Worm (Caenorhabditis elegans) whole organism, L4 larva: Measurements from ENCODE around the gene clec-179.

ENCODE experiments used
- D1046.2 ChIP-seq: fragments of 200-800 bp; sonication (Bioruptor generic); IDR thresholded peaks from 2 replicates; pipeline ENCODE4 v1.3.6; 2022; ENCODE audit warnings: missing genetic modification characterization, missing compliant biosample characterization
- F10B5.3 ChIP-seq: sonication (generic microtip); optimal IDR thresholded peaks from 2 replicates; lab custom pipeline; 2016; ENCODE audit warnings: mild to moderate bottlenecking, missing genetic modification characterization, missing compliant biosample characterization
- F37D6.2 ChIP-seq: sonication (generic microtip); optimal IDR thresholded peaks from 2 replicates; lab custom pipeline; 2016; ENCODE audit warnings: mild to moderate bottlenecking, missing genetic modification characterization, missing compliant biosample characterization
- ZK546.5 ChIP-seq, 2 experiments: sonication (generic microtip); optimal IDR thresholded peaks; 2 replicates each; lab custom pipeline; 2017; ENCODE audit warnings: missing biosample characterization in 2 of 2, missing genetic modification characterization in 2 of 2
- aha-1 ChIP-seq: fragments of 150-350 bp; peaks from one replicate; lab custom pipeline; 2014; ENCODE audit warnings: missing biosample characterization, missing genetic modification characterization
- arid-1 ChIP-seq: fragments of 200-800 bp; sonication (Bioruptor generic); conservative IDR thresholded peaks from 2 replicates; pipeline ENCODE4 v1.3.6; 2022; ENCODE audit warnings: missing genetic modification reagents, missing genetic modification characterization, missing compliant biosample characterization
- attf-4 ChIP-seq: sonication (generic microtip); optimal IDR thresholded peaks from 3 replicates; lab custom pipeline; 2017; ENCODE audit warnings: missing biosample characterization, missing genetic modification characterization
- ceh-62 ChIP-seq: sonication (generic microtip); optimal IDR thresholded peaks from 2 replicates; lab custom pipeline; 2017; ENCODE audit warnings: missing biosample characterization, missing genetic modification characterization
- daf-16 ChIP-seq, 3 experiments: sonication (generic microtip); optimal IDR thresholded peaks; 2 replicates each; lab custom pipeline; 2016 to 2017; ENCODE audit warnings: missing genetic modification characterization in 3 of 3, missing genetic modification reagents in 3 of 3, mild to moderate bottlenecking in 2 of 3, missing compliant biosample characterization in 2 of 3, missing biosample characterization in 1 of 3, moderate library complexity in 1 of 3
- dmd-9 ChIP-seq: fragments of 200-800 bp; sonication (Bioruptor generic); IDR thresholded peaks from 2 replicates; pipeline ENCODE4 v1.3.6; 2022; ENCODE audit warnings: missing genetic modification reagents, missing genetic modification characterization, missing compliant biosample characterization
- fkh-10 ChIP-seq: fragments of 150-350 bp; optimal IDR thresholded peaks from 2 replicates; lab custom pipeline; 2014; ENCODE audit warnings: missing biosample characterization, missing genetic modification reagents, missing genetic modification characterization
- hlh-11 ChIP-seq: fragments of 200-800 bp; sonication (Bioruptor generic); optimal IDR thresholded peaks from 2 replicates; lab custom pipeline; 2018; ENCODE audit warnings: mild to moderate bottlenecking, missing genetic modification characterization, missing compliant biosample characterization
- hlh-30 ChIP-seq: sonication (generic microtip); optimal IDR thresholded peaks from 2 replicates; lab custom pipeline; 2017; ENCODE audit warnings: antibody characterized with exemption, mild to moderate bottlenecking, missing genetic modification characterization, missing compliant biosample characterization; ENCODE audit not compliant: insufficient read depth
- jun-1 ChIP-seq: fragments of 150-350 bp; optimal IDR thresholded peaks from 2 replicates; lab custom pipeline; 2014; ENCODE audit warnings: missing biosample characterization, missing genetic modification reagents, missing genetic modification characterization
- lin-15B ChIP-seq: fragments of 150-350 bp; sonication (generic microtip); optimal IDR thresholded peaks from 3 replicates; lab custom pipeline; 2014; ENCODE audit warnings: missing biosample characterization, missing genetic modification characterization
- lin-38 ChIP-seq: fragments of 200-800 bp; sonication (Bioruptor generic); IDR thresholded peaks from 2 replicates; pipeline ENCODE4 v1.3.6; 2022; ENCODE audit warnings: missing genetic modification reagents, missing genetic modification characterization, missing compliant biosample characterization
- lir-3 ChIP-seq: sonication (generic microtip); optimal IDR thresholded peaks from 2 replicates; lab custom pipeline; 2016; ENCODE audit warnings: mild to moderate bottlenecking, missing genetic modification characterization, missing compliant biosample characterization
- mdl-1 ChIP-seq, 2 experiments: fragments of 150-350 bp in 1 of 2; sonication (generic microtip) in 1 of 2; optimal IDR thresholded peaks; 2 replicates each; lab custom pipeline; 2014 to 2017; ENCODE audit warnings: missing biosample characterization in 2 of 2, missing genetic modification characterization in 2 of 2
- mes-2 ChIP-seq: sonication (generic microtip); optimal IDR thresholded peaks from 2 replicates; lab custom pipeline; 2016; ENCODE audit warnings: missing genotype, mild to moderate bottlenecking, missing genetic modification characterization, missing compliant biosample characterization; ENCODE audit not compliant: poor library complexity, severe bottlenecking
- mxl-3 ChIP-seq: fragments of 200-800 bp; sonication (Bioruptor generic); optimal IDR thresholded peaks from 2 replicates; lab custom pipeline; 2018; ENCODE audit warnings: mild to moderate bottlenecking, missing genetic modification characterization, missing compliant biosample characterization
- nhr-102 ChIP-seq: sonication (generic microtip); optimal IDR thresholded peaks from 2 replicates; lab custom pipeline; 2016; ENCODE audit warnings: mild to moderate bottlenecking, missing genetic modification characterization, moderate library complexity, missing compliant biosample characterization
- nhr-11 ChIP-seq: fragments of 150-350 bp; optimal IDR thresholded peaks from 2 replicates; lab custom pipeline; 2014; ENCODE audit warnings: missing biosample characterization, missing genetic modification characterization
- nhr-237 ChIP-seq: sonication (generic microtip); optimal IDR thresholded peaks from 2 replicates; lab custom pipeline; 2017; ENCODE audit warnings: missing biosample characterization, missing genetic modification characterization
- nhr-28 ChIP-seq: fragments of 150-350 bp; optimal IDR thresholded peaks from 2 replicates; lab custom pipeline; 2014; ENCODE audit warnings: missing biosample characterization, missing genetic modification characterization
- nhr-41 ChIP-seq: fragments of 200-800 bp; sonication (Bioruptor generic); IDR thresholded peaks from 2 replicates; pipeline ENCODE4 v1.3.6; 2022; ENCODE audit warnings: missing genetic modification reagents, missing genetic modification characterization, missing compliant biosample characterization
- nhr-42 ChIP-seq: fragments of 200-800 bp; sonication (Bioruptor generic); IDR thresholded peaks from 2 replicates; pipeline ENCODE4 v1.3.6; 2022; ENCODE audit warnings: missing genetic modification characterization, missing compliant biosample characterization
- nhr-48 ChIP-seq: sonication (generic microtip); optimal IDR thresholded peaks from 2 replicates; lab custom pipeline; 2016; ENCODE audit warnings: mild to moderate bottlenecking, missing genetic modification characterization, missing compliant biosample characterization
- php-3 ChIP-seq: fragments of 200-800 bp; sonication (Bioruptor generic); IDR thresholded peaks from 2 replicates; pipeline ENCODE4 v1.3.6; 2022; ENCODE audit warnings: missing genetic modification reagents, missing genetic modification characterization, missing compliant biosample characterization
- saeg-2 ChIP-seq: fragments of 200-800 bp; sonication (Bioruptor generic); IDR thresholded peaks from 2 replicates; pipeline ENCODE4 v1.3.6; 2022; ENCODE audit warnings: missing genetic modification reagents, missing genetic modification characterization, missing compliant biosample characterization
- sdz-12 ChIP-seq: fragments of 200-800 bp; sonication (Bioruptor generic); optimal IDR thresholded peaks from 2 replicates; lab custom pipeline; 2018; ENCODE audit warnings: mild to moderate bottlenecking, missing genetic modification characterization, missing compliant biosample characterization
- skn-1 ChIP-seq: fragments of 150-350 bp; optimal IDR thresholded peaks from 2 replicates; lab custom pipeline; 2014; ENCODE audit warnings: missing biosample characterization, missing genetic modification characterization
- tag-97 ChIP-seq: fragments of 200-800 bp; sonication (Bioruptor generic); IDR thresholded peaks from 2 replicates; pipeline ENCODE4 v1.3.6; 2022; ENCODE audit warnings: missing genetic modification characterization, missing compliant biosample characterization
- unc-39 ChIP-seq: sonication (generic microtip); optimal IDR thresholded peaks from 2 replicates; lab custom pipeline; 2017; ENCODE audit warnings: missing biosample characterization, missing genetic modification characterization
- unc-62 ChIP-seq, 3 experiments: fragments of 150-350 bp in 1 of 3; sonication (generic microtip); optimal IDR thresholded peaks in 2 of 3; peaks in 1 of 3; 1 replicate in 1 of 3; 2 replicates in 2 of 3; lab custom pipeline; 2014 to 2017; ENCODE audit warnings: missing biosample characterization in 3 of 3, missing genetic modification characterization in 3 of 3, missing genetic modification reagents in 3 of 3, missing genotype in 1 of 3
- zag-1 ChIP-seq: fragments of 150-350 bp; optimal IDR thresholded peaks from 2 replicates; lab custom pipeline; 2014; ENCODE audit warnings: missing biosample characterization, missing genetic modification characterization
- zfp-2 ChIP-seq: sonication (generic microtip); optimal IDR thresholded peaks from 2 replicates; lab custom pipeline; 2016; ENCODE audit warnings: mild to moderate bottlenecking, missing genetic modification characterization, missing compliant biosample characterization
- zfp-3 ChIP-seq: fragments of 200-800 bp; sonication (Bioruptor generic); conservative IDR thresholded peaks from 2 replicates; pipeline ENCODE4 v1.3.6; 2022; ENCODE audit warnings: missing genetic modification reagents, missing genetic modification characterization, missing compliant biosample characterization

Gene clec-179

ce11 chrIV:7184597-7184996 is at the start of gene clec-179:
clec-179 (minus strand) TSS chrIV:7184697.
- TF ChIP-seq nhr-41 (GFP tag; lab: Robert Waterston, UW) = no peak
- no peak for TF ChIP-seq attf-4
- no peak for TF ChIP-seq fkh-10 (GFP tag; lab: Kevin White, UChicago)
- TF ChIP-seq nhr-42 = no peak
- TF ChIP-seq mes-2 = no peak
- no peak for TF ChIP-seq lir-3 (tag; lab: Kevin White, UChicago)
- no peak for TF ChIP-seq lin-38 (GFP tag; lab: Robert Waterston, UW)

- TF ChIP-seq tag-97 (GFP tag; lab: Robert Waterston, UW) = no peak
- peak; percentile 81 for TF ChIP-seq hlh-11
- no peak for TF ChIP-seq D1046.2
- no peak for TF ChIP-seq nhr-11 (tag; lab: Kevin White, UChicago)
- peak; percentile 42 for TF ChIP-seq nhr-28 (tag; lab: Kevin White, UChicago)
- peak; percentile 41 for TF ChIP-seq aha-1 (tag; lab: Kevin White, UChicago)
- TF ChIP-seq nhr-48 (tag; lab: Kevin White, UChicago) = peak; percentile 60
- no peak for TF ChIP-seq lir-3 (tag; lab: Kevin White, UChicago)
- peak in 1 of 2 experiments; percentile 83 for TF ChIP-seq unc-62 (GFP tag; optimal IDR thresholded peaks at IDR 0.05 in 1 of 2; lab: Kevin White, UChicago)
- TF ChIP-seq unc-62 (tag; optimal IDR thresholded peaks at IDR 0.05; lab: Kevin White, UChicago) = no peak
- TF ChIP-seq mdl-1 (tag; optimal IDR thresholded peaks at IDR 0.05; lab: Kevin White, UChicago) = peak in 1 of 2 experiments; percentile 30
- peak; percentile 78 for TF ChIP-seq mxl-3 (GFP tag; lab: Kevin White, UChicago)
- TF ChIP-seq daf-16 (GFP tag; optimal IDR thresholded peaks at IDR 0.05; lab: Kevin White, UChicago) = peak in 1 of 2 experiments; percentile 52
- no peak for TF ChIP-seq daf-16 (tag; optimal IDR thresholded peaks at IDR 0.05; lab: Kevin White, UChicago)
- TF ChIP-seq, all 104 proteins: peak for 8
Observed at ce11 chrIV:7233566-7234014, 49.1 kb upstream of the clec-179 start.

- TF ChIP-seq F10B5.3 (tag; lab: Kevin White, UChicago) = no peak
- TF ChIP-seq unc-39 (tag; lab: Kevin White, UChicago) = no peak
- no peak for TF ChIP-seq zfp-3
- TF ChIP-seq nhr-237 (tag; lab: Kevin White, UChicago) = no peak
- no peak for TF ChIP-seq sdz-12 (GFP tag; lab: Kevin White, UChicago)
- TF ChIP-seq ZK546.5 (tag; optimal IDR thresholded peaks at IDR 0.05; lab: Kevin White, UChicago) = no peak
- no peak for TF ChIP-seq unc-62 (GFP tag; optimal IDR thresholded peaks at IDR 0.05 in 1 of 2; lab: Kevin White, UChicago)
- TF ChIP-seq unc-62 (tag; optimal IDR thresholded peaks at IDR 0.05; lab: Kevin White, UChicago) = no peak
- no peak for TF ChIP-seq php-3 (GFP tag; lab: Robert Waterston, UW)
- TF ChIP-seq lin-15B (tag; lab: Kevin White, UChicago) = no peak
- no peak for TF ChIP-seq zag-1 (tag; lab: Kevin White, UChicago)
- TF ChIP-seq zfp-2 = no peak
- no peak for TF ChIP-seq jun-1 (tag; lab: Kevin White, UChicago)
- TF ChIP-seq nhr-102 (tag; lab: Kevin White, UChicago) = no peak
- no peak for TF ChIP-seq arid-1 (GFP tag; lab: Robert Waterston, UW)
- TF ChIP-seq F37D6.2 (tag; lab: Kevin White, UChicago) = no peak
- no peak for TF ChIP-seq hlh-30 (tag; lab: Kevin White, UChicago)
- TF ChIP-seq skn-1 = no peak
- no peak for TF ChIP-seq dmd-9 (GFP tag; lab: Robert Waterston, UW)
- no peak for TF ChIP-seq ceh-62
- TF ChIP-seq saeg-2 (GFP tag; lab: Robert Waterston, UW) = no peak
Observed at ce11 chrIV:7230935-7231334, 46.4 kb upstream of the clec-179 start, which contains the start of gene D2024.4. D2024.4 (plus strand) TSS chrIV:7231235.
